Worm (Caenorhabditis elegans): ENCODE results near the gene npp-10.
A peak's percentile ranks its signal among the peaks of the same experiment; 100 is the strongest.

npp-10 gene

ce11 chrIII:5982753-5983390, 36.5 kb downstream of the npp-10 start:
- TF ChIP-seq pha-4 (tag; optimal IDR thresholded peaks at IDR 0.05) (peak; percentile 21), sptf-1 (tag; optimal IDR thresholded peaks at IDR 0.05) (peak; percentile 17), lsy-2 (tag; optimal IDR thresholded peaks at IDR 0.05) (no peak), ham-2 (GFP tag; optimal IDR thresholded peaks at IDR 0.05) (peak; percentile 25), drap-1 (GFP tag; optimal IDR thresholded peaks at IDR 0.05) (no peak), unc-120 (tag; optimal IDR thresholded peaks at IDR 0.05; ENCODE audit: poor library complexity, severe bottlenecking) (no peak), mab-5 (tag; optimal IDR thresholded peaks at IDR 0.05) (no peak)

- TF ChIP-seq bed-3 (GFP tag; optimal IDR thresholded peaks at IDR 0.05) (no peak), mab-5 (tag; optimal IDR thresholded peaks at IDR 0.05) (no peak), ces-1 (GFP tag; optimal IDR thresholded peaks at IDR 0.05) (no peak), sem-2 (GFP tag; optimal IDR thresholded peaks at IDR 0.05) (no peak)
These were observed 37.3 kb downstream of the npp-10 start, which contains the start of gene frm-2 for ce11 chrIII:5982026-5982425. Gene frm-2, minus strand, starts transcription at chrIII:5982126.

- TF ChIP-seq unc-62 (GFP tag; optimal IDR thresholded peaks at IDR 0.05) (no peak), pha-4 (tag; optimal IDR thresholded peaks at IDR 0.05) (no peak), mab-5 (tag; optimal IDR thresholded peaks at IDR 0.05) (no peak), mep-1 (tag; optimal IDR thresholded peaks at IDR 0.05) (no peak), M03D4.4 (tag; optimal IDR thresholded peaks at IDR 0.05) (no peak), blmp-1 (tag; optimal IDR thresholded peaks at IDR 0.05) (no peak), mls-2 (tag; optimal IDR thresholded peaks at IDR 0.05) (no peak), ceh-83 (GFP tag; optimal IDR thresholded peaks at IDR 0.05) (no peak), unc-120 (tag; optimal IDR thresholded peaks at IDR 0.05; ENCODE audit: poor library complexity, severe bottlenecking) (no peak), flh-1 (GFP tag; optimal IDR thresholded peaks at IDR 0.05) (no peak), bed-3 (GFP tag; optimal IDR thresholded peaks at IDR 0.05) (no peak)
These were observed 38.0 kb downstream of the npp-10 start for ce11 chrIII:5981407-5981806.

ce11 chrIII:5980274-5980918, 39.0 kb downstream of the npp-10 start:
- no peak for TF ChIP-seq snpc-4 (tag; optimal IDR thresholded peaks at IDR 0.05)
- no peak for TF ChIP-seq ces-1 (GFP tag; optimal IDR thresholded peaks at IDR 0.05)
- TF ChIP-seq mab-5 (tag; optimal IDR thresholded peaks at IDR 0.05): no peak
- no peak for TF ChIP-seq ceh-83 (GFP tag; optimal IDR thresholded peaks at IDR 0.05)
- no peak for TF ChIP-seq ceh-39 (tag; optimal IDR thresholded peaks at IDR 0.05)
- TF ChIP-seq M03D4.4 (tag; optimal IDR thresholded peaks at IDR 0.05): peak; percentile 11
- peak; percentile 67 for TF ChIP-seq pha-4 (tag; optimal IDR thresholded peaks at IDR 0.05)
- no peak for TF ChIP-seq mls-2 (tag; optimal IDR thresholded peaks at IDR 0.05)
- TF ChIP-seq flh-1 (GFP tag; optimal IDR thresholded peaks at IDR 0.05): no peak
- no peak for TF ChIP-seq lsy-2 (tag; optimal IDR thresholded peaks at IDR 0.05)
- TF ChIP-seq elt-3 (tag; optimal IDR thresholded peaks at IDR 0.05): no peak
- no peak for TF ChIP-seq sem-2 (GFP tag; optimal IDR thresholded peaks at IDR 0.05)
- TF ChIP-seq cnd-1 (tag; optimal IDR thresholded peaks at IDR 0.05): no peak
- TF ChIP-seq blmp-1 (tag; optimal IDR thresholded peaks at IDR 0.05): no peak
- no peak for TF ChIP-seq zip-8 (tag; optimal IDR thresholded peaks at IDR 0.05)
- no peak for TF ChIP-seq ham-2 (GFP tag; optimal IDR thresholded peaks at IDR 0.05)
- TF ChIP-seq unc-120 (tag; optimal IDR thresholded peaks at IDR 0.05; ENCODE audit: poor library complexity, severe bottlenecking): no peak
- TF ChIP-seq lin-32 (GFP tag; optimal IDR thresholded peaks at IDR 0.05): peak; percentile 11
- TF ChIP-seq nhr-2 (tag; optimal IDR thresholded peaks at IDR 0.05): peak; percentile 84
- TF ChIP-seq nhr-237 (tag; optimal IDR thresholded peaks at IDR 0.05): no peak
- peak; percentile 9 for TF ChIP-seq hlh-1 (tag; optimal IDR thresholded peaks at IDR 0.05)

ce11 chrIII:5976021-5976420, 43.3 kb downstream of the npp-10 start:
- TF ChIP-seq lsy-2 (tag; optimal IDR thresholded peaks at IDR 0.05) (no peak), mls-2 (tag; optimal IDR thresholded peaks at IDR 0.05) (no peak), mep-1 (tag; optimal IDR thresholded peaks at IDR 0.05) (no peak), drap-1 (GFP tag; optimal IDR thresholded peaks at IDR 0.05) (no peak)

- TF ChIP-seq mls-2 (tag; optimal IDR thresholded peaks at IDR 0.05) (no peak), elt-3 (tag; optimal IDR thresholded peaks at IDR 0.05) (no peak), ztf-11 (tag; optimal IDR thresholded peaks at IDR 0.05) (no peak), mep-1 (tag; optimal IDR thresholded peaks at IDR 0.05) (no peak), cnd-1 (tag; optimal IDR thresholded peaks at IDR 0.05) (no peak), nhr-237 (tag; optimal IDR thresholded peaks at IDR 0.05) (no peak), drap-1 (GFP tag; optimal IDR thresholded peaks at IDR 0.05) (no peak), pha-4 (tag; optimal IDR thresholded peaks at IDR 0.05) (no peak), tbx-8 (GFP tag; optimal IDR thresholded peaks at IDR 0.05) (no peak), lin-13 (tag; optimal IDR thresholded peaks at IDR 0.05) (no peak), nhr-28 (tag; optimal IDR thresholded peaks at IDR 0.05) (no peak), nhr-12 (tag; optimal IDR thresholded peaks at IDR 0.05) (no peak), ces-1 (GFP tag; optimal IDR thresholded peaks at IDR 0.05) (no peak), ceh-39 (tag; optimal IDR thresholded peaks at IDR 0.05) (no peak), ham-2 (GFP tag; optimal IDR thresholded peaks at IDR 0.05) (no peak), unc-62 (GFP tag; optimal IDR thresholded peaks at IDR 0.05) (peak; percentile 56), lin-32 (GFP tag; optimal IDR thresholded peaks at IDR 0.05) (no peak), unc-120 (tag; optimal IDR thresholded peaks at IDR 0.05; ENCODE audit: poor library complexity, severe bottlenecking) (peak; percentile 15), elt-1 (tag; optimal IDR thresholded peaks at IDR 0.05; ENCODE audit: borderline replicate concordance, insufficient read depth) (no peak), hlh-1 (tag; optimal IDR thresholded peaks at IDR 0.05) (peak; percentile 86)
These were observed 44.2 kb downstream of the npp-10 start, which contains the start of gene mlp-1 for ce11 chrIII:5975005-5975730. Gene mlp-1, minus strand, starts transcription at chrIII:5975055.

Measured in whole organism, mixed stage, embryonic.